Worm (Caenorhabditis elegans) whole organism, midembryonic: ENCODE measurements around the gene mks-2.

Experiments used
- T22C8.4 ChIP-seq: fragments of 200-800 bp; sonication (Bioruptor generic); IDR thresholded peaks from 2 replicates; pipeline ENCODE4 v1.3.6; 2022; ENCODE audit warnings: missing genetic modification characterization, missing compliant biosample characterization
- klf-2 ChIP-seq: fragments of 200-800 bp; sonication (Bioruptor generic); conservative IDR thresholded peaks from 2 replicates; pipeline ENCODE4 v1.3.6; 2022; ENCODE audit warnings: missing genetic modification reagents, missing genetic modification characterization, missing compliant biosample characterization
- ztf-23 ChIP-seq: fragments of 200-800 bp; sonication (Bioruptor generic); IDR thresholded peaks from 2 replicates; pipeline ENCODE4 v1.3.6; 2022; ENCODE audit warnings: missing genetic modification reagents, missing genetic modification characterization, missing compliant biosample characterization

ce11 chrII:6199010-6199409, 20.2 kb downstream of the mks-2 start:
- TF ChIP-seq klf-2 (GFP tag; lab: Robert Waterston, UW) = no peak
- TF ChIP-seq ztf-23 (GFP tag; lab: Robert Waterston, UW) = no peak
- no peak for TF ChIP-seq T22C8.4
